Worm (Caenorhabditis elegans) whole organism, L1 larva: ENCODE results near the gene rabr-1.
A peak's percentile ranks its signal among the peaks of the same experiment; 100 is the strongest.

Experiments
- C04F5.9 ChIP-seq: sonication (generic microtip); optimal IDR thresholded peaks from 2 replicates; lab custom pipeline; 2016; ENCODE audit warnings: missing genetic modification characterization, missing compliant biosample characterization
- F16B12.6 ChIP-seq: fragments of 150-350 bp; optimal IDR thresholded peaks from 2 replicates; lab custom pipeline; 2014; ENCODE audit warnings: missing biosample characterization, missing genetic modification characterization
- aha-1 ChIP-seq: fragments of 150-350 bp; optimal IDR thresholded peaks from 2 replicates; lab custom pipeline; 2014; ENCODE audit warnings: missing biosample characterization, missing genetic modification characterization
- alr-1 ChIP-seq: fragments of 200-800 bp; sonication (Bioruptor generic); optimal IDR thresholded peaks from 2 replicates; lab custom pipeline; 2018; ENCODE audit warnings: borderline replicate concordance, mild to moderate bottlenecking, missing genetic modification characterization, missing compliant biosample characterization
- aly-2 ChIP-seq: fragments of 150-350 bp; optimal IDR thresholded peaks from 2 replicates; lab custom pipeline; 2014; ENCODE audit warnings: missing biosample characterization, missing genetic modification characterization
- ama-1 ChIP-seq: fragments of 150-350 bp; optimal IDR thresholded peaks from 2 replicates; lab custom pipeline; 2014
- blmp-1 ChIP-seq: fragments of 150-350 bp; optimal IDR thresholded peaks from 2 replicates; lab custom pipeline; 2014; ENCODE audit warnings: missing biosample characterization, missing genetic modification characterization
- ceh-63 ChIP-seq: fragments of 200-800 bp; sonication (Bioruptor generic); optimal IDR thresholded peaks from 2 replicates; lab custom pipeline; 2018; ENCODE audit warnings: mild to moderate bottlenecking, missing genetic modification characterization, missing compliant biosample characterization
- ceh-8 ChIP-seq: fragments of 200-800 bp; sonication (Bioruptor generic); optimal IDR thresholded peaks from 2 replicates; lab custom pipeline; 2018; ENCODE audit warnings: mild to moderate bottlenecking, missing genetic modification characterization, moderate library complexity, missing compliant biosample characterization
- ceh-88 ChIP-seq: fragments of 200-800 bp; sonication (Bioruptor generic); IDR thresholded peaks from 2 replicates; pipeline ENCODE4 v1.3.6; 2022; ENCODE audit warnings: missing genetic modification characterization, missing compliant biosample characterization
- ceh-90 ChIP-seq: sonication (generic microtip); optimal IDR thresholded peaks from 2 replicates; lab custom pipeline; 2016; ENCODE audit warnings: missing genetic modification characterization, missing compliant biosample characterization
- dsc-1 ChIP-seq: sonication (generic microtip); optimal IDR thresholded peaks from 2 replicates; lab custom pipeline; 2016; ENCODE audit warnings: mild to moderate bottlenecking, missing genetic modification characterization, missing compliant biosample characterization
- efl-1 ChIP-seq, 4 experiments: fragments of 150-350 bp; optimal IDR thresholded peaks in 3 of 4; peaks in 1 of 4; 1 replicate in 1 of 4; 2 replicates in 3 of 4; lab custom pipeline; 2014; ENCODE audit warnings: missing biosample characterization in 2 of 4, missing genetic modification characterization in 2 of 4, missing genetic modification reagents in 2 of 4
- efl-3 ChIP-seq: fragments of 200-800 bp; sonication (Bioruptor generic); optimal IDR thresholded peaks from 2 replicates; lab custom pipeline; 2018; ENCODE audit warnings: mild to moderate bottlenecking, missing genetic modification characterization, missing compliant biosample characterization
- egl-13 ChIP-seq: sonication (generic microtip); optimal IDR thresholded peaks from 2 replicates; lab custom pipeline; 2016; ENCODE audit warnings: missing genotype, missing genetic modification reagents, missing genetic modification characterization, missing compliant biosample characterization
- egl-27 ChIP-seq, 2 experiments: fragments of 150-350 bp in 1 of 2; sonication (generic microtip); optimal IDR thresholded peaks; 3 replicates each; lab custom pipeline; 2017 to 2018; ENCODE audit warnings: missing biosample characterization in 2 of 2, missing genetic modification characterization in 2 of 2, missing genetic modification reagents in 2 of 2
- elt-2 ChIP-seq: sonication (generic microtip); optimal IDR thresholded peaks from 2 replicates; lab custom pipeline; 2016; ENCODE audit warnings: missing genetic modification characterization, mild to moderate bottlenecking, inconsistent platforms, missing compliant biosample characterization, missing genetic modification reagents
- ets-5 ChIP-seq: fragments of 200-800 bp; sonication (Bioruptor generic); IDR thresholded peaks from 2 replicates; pipeline ENCODE4 v1.3.6; 2022; ENCODE audit warnings: missing genetic modification characterization, missing compliant biosample characterization
- fkh-8 ChIP-seq: sonication (generic microtip); optimal IDR thresholded peaks from 2 replicates; lab custom pipeline; 2016; ENCODE audit warnings: mild to moderate bottlenecking, missing genetic modification characterization, missing compliant biosample characterization
- fos-1 ChIP-seq: fragments of 150-350 bp; optimal IDR thresholded peaks from 2 replicates; lab custom pipeline; 2014; ENCODE audit warnings: missing biosample characterization, missing genetic modification characterization
- grh-1 ChIP-seq: fragments of 200-800 bp; sonication (Bioruptor generic); IDR thresholded peaks from 2 replicates; pipeline ENCODE4 v1.3.6; 2022; ENCODE audit warnings: missing genetic modification reagents, missing genetic modification characterization, missing compliant biosample characterization
- hlh-4 ChIP-seq: sonication (generic microtip); optimal IDR thresholded peaks from 2 replicates; lab custom pipeline; 2016; ENCODE audit warnings: mild to moderate bottlenecking, missing genetic modification characterization, missing compliant biosample characterization
- irx-1 ChIP-seq: sonication (generic microtip); optimal IDR thresholded peaks from 2 replicates; lab custom pipeline; 2016; ENCODE audit warnings: missing genetic modification characterization, missing compliant biosample characterization
- isw-1 ChIP-seq: fragments of 200-800 bp; sonication (Bioruptor generic); IDR thresholded peaks from 2 replicates; pipeline ENCODE4 v1.3.6; 2022; ENCODE audit warnings: missing genetic modification characterization, missing compliant biosample characterization
- lin-13 ChIP-seq: fragments of 150-350 bp; optimal IDR thresholded peaks from 2 replicates; lab custom pipeline; 2014; ENCODE audit warnings: missing biosample characterization, missing genetic modification reagents, missing genetic modification characterization
- lin-14 ChIP-seq: fragments of 200-800 bp; sonication (Bioruptor generic); optimal IDR thresholded peaks from 2 replicates; lab custom pipeline; 2018; ENCODE audit warnings: mild to moderate bottlenecking, missing genetic modification characterization, moderate library complexity, missing compliant biosample characterization
- lin-15B ChIP-seq: fragments of 150-350 bp; sonication (generic microtip); optimal IDR thresholded peaks from 3 replicates; lab custom pipeline; 2014; ENCODE audit warnings: missing biosample characterization, missing genetic modification characterization
- lin-35 ChIP-seq, 2 experiments: fragments of 150-350 bp; optimal IDR thresholded peaks; 2 replicates each; lab custom pipeline; 2014; ENCODE audit warnings: missing biosample characterization in 2 of 2, missing genetic modification characterization in 2 of 2, missing genetic modification reagents in 2 of 2
- lsy-2 ChIP-seq, 2 experiments: fragments of 150-350 bp; optimal IDR thresholded peaks; 2 replicates each; lab custom pipeline; 2014; ENCODE audit warnings: missing biosample characterization in 2 of 2, missing genetic modification characterization in 2 of 2
- mab-9 ChIP-seq: fragments of 200-800 bp; sonication (Bioruptor generic); IDR thresholded peaks from 2 replicates; pipeline ENCODE4 v1.3.6; 2022; ENCODE audit warnings: missing genetic modification reagents, missing genetic modification characterization, missing compliant biosample characterization
- mdl-1 ChIP-seq, 2 experiments: fragments of 150-350 bp; optimal IDR thresholded peaks; 2 replicates each; lab custom pipeline; 2014 to 2017; ENCODE audit warnings: missing biosample characterization in 2 of 2, missing genetic modification characterization in 2 of 2, inconsistent platforms in 1 of 2
- mef-2 ChIP-seq: fragments of 150-350 bp; optimal IDR thresholded peaks from 2 replicates; lab custom pipeline; 2014; ENCODE audit warnings: missing biosample characterization, missing genetic modification characterization
- nhr-11 ChIP-seq: fragments of 150-350 bp; optimal IDR thresholded peaks from 2 replicates; lab custom pipeline; 2014; ENCODE audit warnings: missing biosample characterization, missing genetic modification characterization
- nhr-20 ChIP-seq: sonication (generic microtip); optimal IDR thresholded peaks from 2 replicates; lab custom pipeline; 2016; ENCODE audit warnings: mild to moderate bottlenecking, missing genetic modification characterization, missing compliant biosample characterization
- nhr-47 ChIP-seq: sonication (generic microtip); optimal IDR thresholded peaks from 2 replicates; lab custom pipeline; 2016; ENCODE audit warnings: mild to moderate bottlenecking, missing genetic modification characterization, moderate library complexity, missing compliant biosample characterization
- nhr-85 ChIP-seq: sonication (generic microtip); peaks from one replicate; lab custom pipeline; 2016; ENCODE audit warnings: missing genetic modification characterization, inconsistent platforms, missing compliant biosample characterization
- pax-3 ChIP-seq: fragments of 200-800 bp; sonication (Bioruptor generic); optimal IDR thresholded peaks from 2 replicates; lab custom pipeline; 2018; ENCODE audit warnings: mild to moderate bottlenecking, missing genetic modification characterization, moderate library complexity, missing compliant biosample characterization
- skn-1 ChIP-seq: fragments of 150-350 bp; optimal IDR thresholded peaks from 2 replicates; lab custom pipeline; 2014; ENCODE audit warnings: missing biosample characterization, missing genetic modification characterization
- snu-23 ChIP-seq: sonication (generic microtip); optimal IDR thresholded peaks from 2 replicates; lab custom pipeline; 2016; ENCODE audit warnings: missing genetic modification characterization, missing compliant biosample characterization
- sox-4 ChIP-seq: sonication (generic microtip); optimal IDR thresholded peaks from 2 replicates; lab custom pipeline; 2016; ENCODE audit warnings: missing genetic modification characterization, missing compliant biosample characterization
- sup-37 ChIP-seq: fragments of 200-800 bp; sonication (Bioruptor generic); optimal IDR thresholded peaks from 2 replicates; lab custom pipeline; 2018; ENCODE audit warnings: mild to moderate bottlenecking, missing genetic modification characterization, missing compliant biosample characterization
- swsn-7 ChIP-seq: sonication (generic microtip); optimal IDR thresholded peaks from 2 replicates; lab custom pipeline; 2016; ENCODE audit warnings: missing genetic modification characterization, missing compliant biosample characterization
- tbx-2 ChIP-seq: sonication (generic microtip); optimal IDR thresholded peaks from 2 replicates; lab custom pipeline; 2016; ENCODE audit warnings: missing genetic modification characterization, missing compliant biosample characterization
- tlp-1 ChIP-seq: fragments of 150-350 bp; optimal IDR thresholded peaks from 2 replicates; lab custom pipeline; 2014; ENCODE audit warnings: missing biosample characterization, missing genetic modification characterization
- unc-30 ChIP-seq: sonication (generic microtip); optimal IDR thresholded peaks from 2 replicates; lab custom pipeline; 2017; ENCODE audit warnings: missing biosample characterization, missing genetic modification characterization
- unc-62 ChIP-seq: fragments of 150-350 bp; optimal IDR thresholded peaks from 2 replicates; lab custom pipeline; 2014; ENCODE audit warnings: missing biosample characterization, missing genetic modification reagents, missing genetic modification characterization
- xbp-1 ChIP-seq: sonication (generic microtip); optimal IDR thresholded peaks from 2 replicates; lab custom pipeline; 2016; ENCODE audit warnings: missing genetic modification characterization, missing compliant biosample characterization
- zip-4 ChIP-seq: fragments of 200-800 bp; sonication (Bioruptor generic); optimal IDR thresholded peaks from 2 replicates; lab custom pipeline; 2018; ENCODE audit warnings: mild to moderate bottlenecking, missing genetic modification characterization, moderate library complexity, missing compliant biosample characterization
- ztf-11 ChIP-seq, 2 experiments: sonication (generic microtip); optimal IDR thresholded peaks; 2 replicates each; lab custom pipeline; 2016 to 2017; ENCODE audit warnings: missing genetic modification characterization in 2 of 2, missing biosample characterization in 1 of 2, missing compliant biosample characterization in 1 of 2
- ztf-4 ChIP-seq: fragments of 150-350 bp; optimal IDR thresholded peaks from 2 replicates; lab custom pipeline; 2014; ENCODE audit warnings: missing biosample characterization, missing genetic modification characterization

rabr-1 gene

DNA sequence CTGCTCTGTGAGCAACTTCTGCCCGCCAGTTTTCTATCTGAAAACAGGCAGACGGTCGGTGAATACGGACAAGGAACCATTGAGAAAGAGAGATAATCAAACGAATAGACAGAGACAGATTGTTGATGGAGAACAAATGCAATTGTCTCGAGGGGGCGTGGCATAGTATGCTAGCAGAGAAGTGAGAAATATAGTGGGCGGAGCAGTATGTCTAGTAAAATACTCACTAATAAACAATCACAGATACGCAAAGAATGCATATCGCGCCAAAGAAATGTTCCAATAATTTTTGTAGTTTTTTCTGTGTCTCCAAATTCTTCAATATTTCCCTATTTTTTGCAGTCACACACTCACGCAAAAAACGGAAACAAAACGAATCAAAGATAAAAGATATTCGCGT is 36.4 kb downstream of the rabr-1 start, which contains the start of gene tbc-12:
TSS of gene tbc-12 (minus strand) at position 101 of the 400 bp plus-strand sequence.
- TF ChIP-seq ztf-4 (tag; lab: Kevin White, UChicago): no peak
- TF ChIP-seq ceh-90 (tag; lab: Kevin White, UChicago): no peak
- TF ChIP-seq nhr-85: no peak
- TF ChIP-seq skn-1 (tag; lab: Kevin White, UChicago): no peak
- no peak for TF ChIP-seq isw-1 (GFP tag; lab: Robert Waterston, UW)
- TF ChIP-seq aly-2: no peak
- no peak for TF ChIP-seq efl-3 (GFP tag; lab: Kevin White, UChicago)
- no peak for TF ChIP-seq lin-13 (GFP tag; lab: Kevin White, UChicago)
- TF ChIP-seq fos-1: no peak
- no peak for TF ChIP-seq ztf-11 (tag; optimal IDR thresholded peaks at IDR 0.05; lab: Kevin White, UChicago)
- no peak for TF ChIP-seq egl-27 (tag; optimal IDR thresholded peaks at IDR 0.05; lab: Kevin White, UChicago)
- TF ChIP-seq lsy-2 (tag; optimal IDR thresholded peaks at IDR 0.05; lab: Kevin White, UChicago): no peak
- TF ChIP-seq efl-1 (optimal IDR thresholded peaks at IDR 0.05; lab: Kevin White, UChicago): no peak
- TF ChIP-seq efl-1 (GFP tag; optimal IDR thresholded peaks at IDR 0.05 in 1 of 2; lab: Kevin White, UChicago): no peak
- TF ChIP-seq xbp-1 (tag; lab: Kevin White, UChicago): no peak
- no peak for TF ChIP-seq zip-4 (GFP tag; lab: Kevin White, UChicago)

DNA sequence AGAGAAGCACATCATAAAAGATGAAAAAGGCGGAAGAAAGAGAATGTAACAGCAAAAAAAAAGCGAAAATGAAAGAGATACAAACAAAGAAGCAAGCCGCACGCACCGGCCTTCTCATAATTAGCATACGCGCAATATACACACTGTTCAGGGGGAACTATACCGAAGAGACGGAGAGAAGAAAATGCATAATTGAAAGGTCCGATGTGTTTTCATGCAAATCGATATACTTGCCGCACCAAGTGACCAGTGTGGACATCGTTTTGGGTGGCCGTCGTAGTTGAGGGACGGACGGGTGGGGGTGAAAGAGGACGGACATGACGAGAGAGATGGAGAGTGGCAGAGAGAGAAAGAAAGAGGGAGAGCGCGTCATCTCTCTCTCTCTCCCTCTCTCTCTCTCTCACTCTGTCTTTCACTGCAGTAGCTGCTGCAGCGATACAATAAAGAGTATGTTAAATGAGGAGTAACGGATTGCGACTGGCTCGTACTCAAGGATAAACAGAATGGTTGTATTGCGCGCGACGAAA is 40.3 kb downstream of the rabr-1 start:
- TF ChIP-seq swsn-7 (tag; lab: Kevin White, UChicago) (peak; percentile 88), aha-1 (tag; lab: Kevin White, UChicago) (peak; percentile 76), ama-1 (lab: Kevin White, UChicago) (no peak), xbp-1 (tag; lab: Kevin White, UChicago) (peak; percentile 83), irx-1 (tag; lab: Kevin White, UChicago) (peak; percentile 51), unc-62 (GFP tag; lab: Kevin White, UChicago) (no peak), lin-15B (tag; lab: Kevin White, UChicago) (no peak), mdl-1 (tag; optimal IDR thresholded peaks at IDR 0.05; lab: Kevin White, UChicago) (peak in 1 of 2 experiments; percentile 84), nhr-20 (tag; lab: Kevin White, UChicago) (peak; percentile 88), nhr-11 (tag; lab: Kevin White, UChicago) (peak; percentile 62), C04F5.9 (tag; lab: Kevin White, UChicago) (peak; percentile 56), aly-2 (peak; percentile 15), elt-2 (tag; lab: Kevin White, UChicago) (no peak), blmp-1 (tag; lab: Kevin White, UChicago) (peak; percentile 75), ztf-11 (tag; optimal IDR thresholded peaks at IDR 0.05; lab: Kevin White, UChicago) (peak in 1 of 2 experiments; percentile 79), ceh-63 (GFP tag; lab: Kevin White, UChicago) (no peak), hlh-4 (no peak), grh-1 (GFP tag; lab: Robert Waterston, UW) (peak; percentile 64), sup-37 (peak; percentile 74), mab-9 (peak; percentile 66; the same call in 1 of the 2 replicates), lsy-2 (tag; optimal IDR thresholded peaks at IDR 0.05; lab: Kevin White, UChicago) (peak; percentile 75 to 87), fkh-8 (peak; percentile 89), dsc-1 (tag; lab: Kevin White, UChicago) (peak; percentile 82), alr-1 (tag; lab: Kevin White, UChicago) (no peak), unc-30 (tag; lab: Kevin White, UChicago) (no peak), lin-13 (GFP tag; lab: Kevin White, UChicago) (peak; percentile 67), mef-2 (tag; lab: Kevin White, UChicago) (no peak), pax-3 (peak; percentile 61), tlp-1 (tag; lab: Kevin White, UChicago) (no peak), fos-1 (peak; percentile 81), egl-13 (tag; lab: Kevin White, UChicago) (peak; percentile 90), F16B12.6 (tag; lab: Kevin White, UChicago) (no peak), snu-23 (peak; percentile 92), ets-5 (GFP tag; lab: Robert Waterston, UW) (no peak), zip-4 (GFP tag; lab: Kevin White, UChicago) (peak; percentile 37), lin-14 (peak; percentile 99), ceh-8 (GFP tag; lab: Kevin White, UChicago) (peak; percentile 36), sox-4 (tag; lab: Kevin White, UChicago) (no peak), lin-35 (GFP tag; optimal IDR thresholded peaks at IDR 0.05; lab: Kevin White, UChicago) (peak; percentile 55 to 74), nhr-47 (tag; lab: Kevin White, UChicago) (peak; percentile 90), tbx-2 (tag; lab: Kevin White, UChicago) (peak; percentile 88), ceh-88 (GFP tag; lab: Robert Waterston, UW) (peak; percentile 25; the same call in 1 of the 2 replicates)
